Fruit fly (Drosophila melanogaster) whole organism, embryonic: Measurements from ENCODE around the gene CG14568.
A peak's percentile ranks its signal among the peaks of the same experiment; 100 is the strongest.

Experiments used
- CG10209 ChIP-seq: fragments of 200-800 bp; sonication (Bioruptor generic); optimal IDR thresholded peaks from 3 replicates; lab custom pipeline; 2017; ENCODE audit warnings: missing biosample characterization, mild to moderate bottlenecking, missing genetic modification characterization, missing genetic modification reagents
- CG12071 ChIP-seq: fragments of 200-800 bp; sonication (Bioruptor generic); optimal IDR thresholded peaks from 3 replicates; lab custom pipeline; 2018; ENCODE audit warnings: missing biosample characterization, mild to moderate bottlenecking, missing genetic modification characterization
- CG12219 ChIP-seq: fragments of 200-800 bp; sonication (Bioruptor generic); optimal IDR thresholded peaks from 3 replicates; lab custom pipeline; 2018; ENCODE audit warnings: missing biosample characterization, mild to moderate bottlenecking, missing genetic modification characterization
- CG13424 ChIP-seq: fragments of 200-800 bp; sonication (Bioruptor generic); optimal IDR thresholded peaks from 2 replicates; lab custom pipeline; 2019; ENCODE audit warnings: missing biosample characterization, mild to moderate bottlenecking, missing genetic modification characterization, moderate library complexity
- CG15696 ChIP-seq: fragments of 200-800 bp; sonication (Bioruptor generic); optimal IDR thresholded peaks from 2 replicates; lab custom pipeline; 2019; ENCODE audit warnings: missing biosample characterization, mild to moderate bottlenecking, missing genetic modification characterization, moderate library complexity
- CG16779 ChIP-seq: fragments of 200-800 bp; sonication (Bioruptor generic); IDR thresholded peaks from 2 replicates; pipeline ENCODE4 v1.3.6; 2022; ENCODE audit warnings: missing biosample characterization, missing genetic modification characterization
- CG16813 ChIP-seq: fragments of 200-800 bp; sonication (Bioruptor generic); IDR thresholded peaks from 3 replicates; pipeline ENCODE4 v1.3.6; 2022; ENCODE audit warnings: missing biosample characterization, missing genetic modification characterization; ENCODE audit not compliant: partially characterized antibody
- CG17385 ChIP-seq: fragments of 200-800 bp; sonication (Bioruptor generic); optimal IDR thresholded peaks from 3 replicates; lab custom pipeline; 2018; ENCODE audit warnings: missing biosample characterization, mild to moderate bottlenecking, missing genetic modification characterization
- CG1832 ChIP-seq: fragments of 200-800 bp; sonication (Bioruptor generic); optimal IDR thresholded peaks from 2 replicates; lab custom pipeline; 2017; ENCODE audit warnings: missing biosample characterization, mild to moderate bottlenecking, missing genetic modification characterization, inconsistent platforms
- CG2678 ChIP-seq: fragments of 200-800 bp; sonication (Bioruptor generic); optimal IDR thresholded peaks from 3 replicates; lab custom pipeline; 2019; ENCODE audit warnings: missing biosample characterization, mild to moderate bottlenecking, missing genetic modification characterization, moderate library complexity
- CG2712 ChIP-seq: fragments of 200-800 bp; optimal IDR thresholded peaks from 3 replicates; lab custom pipeline; 2019; ENCODE audit warnings: missing biosample characterization, mild to moderate bottlenecking, missing genetic modification characterization, moderate library complexity
- CG33213 ChIP-seq: fragments of 200-800 bp; sonication (Bioruptor generic); optimal IDR thresholded peaks from 3 replicates; lab custom pipeline; 2016; ENCODE audit warnings: missing biosample characterization, missing genetic modification characterization
- CG4328 ChIP-seq: fragments of 200-800 bp; sonication (Bioruptor generic); optimal IDR thresholded peaks from 3 replicates; lab custom pipeline; 2017; ENCODE audit warnings: missing biosample characterization, missing genetic modification reagents, missing genetic modification characterization
- CG6791 ChIP-seq: fragments of 200-800 bp; sonication (Bioruptor generic); IDR thresholded peaks from 3 replicates; pipeline ENCODE4 v1.3.6; 2022; ENCODE audit warnings: missing biosample characterization, missing genetic modification characterization; ENCODE audit not compliant: partially characterized antibody
- CG7786 ChIP-seq: fragments of 200-800 bp; sonication (Bioruptor generic); optimal IDR thresholded peaks from 2 replicates; lab custom pipeline; 2016; ENCODE audit warnings: missing biosample characterization, missing genetic modification characterization
- D19B ChIP-seq: fragments of 200-800 bp; sonication (Bioruptor generic); optimal IDR thresholded peaks from 2 replicates; lab custom pipeline; 2017; ENCODE audit warnings: missing biosample characterization, mild to moderate bottlenecking, missing genetic modification characterization
- ERR ChIP-seq: fragments of 200-800 bp; sonication (Bioruptor generic); optimal IDR thresholded peaks from 2 replicates; lab custom pipeline; 2016; ENCODE audit warnings: missing biosample characterization, missing genetic modification characterization
- Gug ChIP-seq: fragments of 200-800 bp; sonication (Bioruptor generic); IDR thresholded peaks from 4 replicates; pipeline ENCODE4 v1.3.6; 2022; ENCODE audit warnings: missing biosample characterization, missing genetic modification characterization
- Hr51 ChIP-seq, 2 experiments: fragments of 200-800 bp; sonication (Bioruptor generic); optimal IDR thresholded peaks; 2 replicates in 1 of 2; 3 replicates in 1 of 2; lab custom pipeline; 2016 to 2018; ENCODE audit warnings: missing biosample characterization in 2 of 2, missing genetic modification characterization in 2 of 2, mild to moderate bottlenecking in 1 of 2, moderate library complexity in 1 of 2
- Max ChIP-seq: fragments of 200-800 bp; sonication (Bioruptor generic); optimal IDR thresholded peaks from 2 replicates; lab custom pipeline; 2016; ENCODE audit warnings: missing biosample characterization, mild to moderate bottlenecking, missing genetic modification characterization
- NK7.1 ChIP-seq: fragments of 200-800 bp; sonication (Bioruptor generic); optimal IDR thresholded peaks from 3 replicates; lab custom pipeline; 2016; ENCODE audit warnings: missing biosample characterization, missing genetic modification characterization
- Nf-YB ChIP-seq: fragments of 200-800 bp; sonication (Bioruptor generic); optimal IDR thresholded peaks from 3 replicates; lab custom pipeline; 2019; ENCODE audit warnings: missing biosample characterization, mild to moderate bottlenecking, missing genetic modification characterization, moderate library complexity
- Ptx1 ChIP-seq: fragments of 200-800 bp; sonication (Bioruptor generic); IDR thresholded peaks from 2 replicates; pipeline ENCODE4 v1.3.6; 2022; ENCODE audit warnings: missing biosample characterization, missing genetic modification characterization
- Spps ChIP-seq: fragments of 200-800 bp; sonication (Bioruptor generic); optimal IDR thresholded peaks from 2 replicates; lab custom pipeline; 2018; ENCODE audit warnings: missing biosample characterization, mild to moderate bottlenecking, missing genetic modification characterization
- Tbp ChIP-seq: fragments of >200 bp; optimal IDR thresholded peaks from 2 replicates; lab custom pipeline; 2018; ENCODE audit warnings: missing biosample characterization, missing genetic modification characterization
- al ChIP-seq: fragments of 200-800 bp; sonication (Bioruptor generic); IDR thresholded peaks from 2 replicates; pipeline ENCODE4 v1.3.6; 2022; ENCODE audit warnings: missing biosample characterization, missing genetic modification characterization
- amos ChIP-seq: fragments of 200-800 bp; sonication (Bioruptor generic); IDR thresholded peaks from 2 replicates; pipeline ENCODE4 v1.3.6; 2022; ENCODE audit warnings: missing biosample characterization, missing genetic modification characterization; ENCODE audit not compliant: partially characterized antibody
- ap ChIP-seq: fragments of 200-800 bp; sonication (Bioruptor generic); IDR thresholded peaks from 2 replicates; pipeline ENCODE4 v1.3.6; 2022; ENCODE audit warnings: missing biosample characterization, missing genetic modification characterization
- bigmax ChIP-seq: fragments of 200-800 bp; sonication (Bioruptor generic); optimal IDR thresholded peaks from 2 replicates; lab custom pipeline; 2018; ENCODE audit warnings: missing biosample characterization, mild to moderate bottlenecking, missing genetic modification characterization
- crol ChIP-seq: fragments of 200-800 bp; sonication (Bioruptor generic); IDR thresholded peaks from 2 replicates; pipeline ENCODE4 v1.3.6; 2022; ENCODE audit warnings: missing biosample characterization, missing genetic modification characterization
- cwo ChIP-seq: fragments of 200-800 bp; sonication (Bioruptor generic); optimal IDR thresholded peaks from 3 replicates; lab custom pipeline; 2017; ENCODE audit warnings: missing biosample characterization, missing genetic modification characterization, mild to moderate bottlenecking, moderate library complexity, missing genetic modification reagents
- dmrt99B ChIP-seq: fragments of 200-800 bp; sonication (Bioruptor generic); optimal IDR thresholded peaks from 2 replicates; lab custom pipeline; 2018; ENCODE audit warnings: missing biosample characterization, mild to moderate bottlenecking, missing genetic modification characterization, moderate library complexity
- eyg ChIP-seq: fragments of 200-800 bp; sonication (Bioruptor generic); optimal IDR thresholded peaks from 3 replicates; lab custom pipeline; 2016; ENCODE audit warnings: missing biosample characterization, missing genetic modification characterization
- fd3F ChIP-seq: fragments of 200-800 bp; sonication (Bioruptor generic); optimal IDR thresholded peaks from 2 replicates; lab custom pipeline; 2018; ENCODE audit warnings: missing biosample characterization, mild to moderate bottlenecking, missing genetic modification characterization, moderate library complexity
- fru ChIP-seq: fragments of >200 bp; optimal IDR thresholded peaks from 2 replicates; lab custom pipeline; 2017
- gro ChIP-seq: fragments of 200-800 bp; sonication (Bioruptor generic); optimal IDR thresholded peaks from 2 replicates; lab custom pipeline; 2016; ENCODE audit warnings: missing biosample characterization, missing genetic modification characterization
- kah ChIP-seq: fragments of 200-800 bp; sonication (Bioruptor generic); optimal IDR thresholded peaks from 2 replicates; lab custom pipeline; 2018; ENCODE audit warnings: missing biosample characterization, mild to moderate bottlenecking, missing genetic modification characterization
- lov ChIP-seq, 2 experiments: fragments of 200-800 bp in 1 of 2; fragments of >200 bp in 1 of 2; sonication (Bioruptor generic) in 1 of 2; IDR thresholded peaks in 1 of 2; optimal IDR thresholded peaks in 1 of 2; 2 replicates in 1 of 2; 3 replicates in 1 of 2; pipeline versions ENCODE4 v1.3.6 to Lab custom; 2017 to 2022; ENCODE audit warnings: missing biosample characterization in 1 of 2, missing genetic modification characterization in 1 of 2
- nmo ChIP-seq: fragments of 200-800 bp; sonication (Bioruptor generic); optimal IDR thresholded peaks from 2 replicates; lab custom pipeline; 2018; ENCODE audit warnings: missing biosample characterization, mild to moderate bottlenecking, missing genetic modification characterization, moderate library complexity
- org-1 ChIP-seq: fragments of 200-800 bp; sonication (Bioruptor generic); optimal IDR thresholded peaks from 2 replicates; lab custom pipeline; 2017; ENCODE audit warnings: missing biosample characterization, missing genetic modification characterization
- p53 ChIP-seq: fragments of 200-800 bp; sonication (Bioruptor generic); optimal IDR thresholded peaks from 2 replicates; lab custom pipeline; 2016; ENCODE audit warnings: missing biosample characterization, missing genetic modification characterization
- phol ChIP-seq: fragments of 200-800 bp; sonication (Bioruptor generic); optimal IDR thresholded peaks from 3 replicates; lab custom pipeline; 2018; ENCODE audit warnings: missing biosample characterization, mild to moderate bottlenecking, missing genetic modification characterization, moderate library complexity
- prd ChIP-seq, 3 experiments: fragments of >200 bp in 2 of 3; fragments of 200-800 bp in 1 of 3; sonication (Bioruptor generic) in 1 of 3; optimal IDR thresholded peaks in 2 of 3; IDR thresholded peaks in 1 of 3; 2 replicates in 2 of 3; 3 replicates in 1 of 3; pipeline versions ENCODE4 v1.3.6 to Lab custom; 2017 to 2022; ENCODE audit warnings: missing biosample characterization in 1 of 3, missing genetic modification characterization in 1 of 3
- run ChIP-seq: fragments of 200-800 bp; sonication (Bioruptor generic); optimal IDR thresholded peaks from 3 replicates; lab custom pipeline; 2018; ENCODE audit warnings: missing biosample characterization, mild to moderate bottlenecking, missing genetic modification characterization
- slou ChIP-seq: fragments of 200-800 bp; sonication (Bioruptor generic); optimal IDR thresholded peaks from 3 replicates; lab custom pipeline; 2016; ENCODE audit warnings: missing biosample characterization, missing genetic modification characterization
- so ChIP-seq: fragments of 200-800 bp; sonication (Bioruptor generic); IDR thresholded peaks from 3 replicates; pipeline ENCODE4 v1.3.6; 2022; ENCODE audit warnings: missing biosample characterization, missing genetic modification characterization
- sr ChIP-seq: fragments of 200-800 bp; sonication (Bioruptor generic); IDR thresholded peaks from 3 replicates; pipeline ENCODE4 v1.3.6; 2022; ENCODE audit warnings: missing biosample characterization, missing genetic modification characterization
- tgo ChIP-seq: fragments of 200-800 bp; sonication (Bioruptor generic); IDR thresholded peaks from 3 replicates; pipeline ENCODE4 v1.3.6; 2022; ENCODE audit warnings: missing biosample characterization, missing genetic modification characterization
- wor ChIP-seq: fragments of 200-800 bp; sonication (Bioruptor generic); IDR thresholded peaks from 2 replicates; pipeline ENCODE4 v1.3.6; 2022; ENCODE audit warnings: missing biosample characterization, missing genetic modification characterization
- yki ChIP-seq: fragments of >200 bp; optimal IDR thresholded peaks from 3 replicates; lab custom pipeline; 2018

The CG14568 gene

dm6 chr3L:21727013-21727727 is 6.1 kb downstream of the CG14568 start (continued):
- no peak for TF ChIP-seq CG12219 (GFP tag; lab: Kevin White, UChicago)
- TF ChIP-seq CG12071 = no peak
- TF ChIP-seq CG2712 = peak; percentile 63
- TF ChIP-seq prd (optimal IDR thresholded peaks at IDR 0.05; lab: Kevin White, UChicago) = no peak
- TF ChIP-seq prd (GFP tag; IDR thresholded peaks at IDR 0.05; lab: Robert Waterston, UW) = peak; percentile 35; the same call in 1 of the 3 replicates
- no peak for TF ChIP-seq kah
- TF ChIP-seq gro (GFP tag; lab: Kevin White, UChicago) = no peak
- TF ChIP-seq Tbp (GFP tag; lab: Kevin White, UChicago) = no peak
- no peak for TF ChIP-seq p53 (GFP tag; lab: Kevin White, UChicago)
- no peak for TF ChIP-seq sr (GFP tag; lab: Robert Waterston, UW)
- TF ChIP-seq CG2678 = no peak
- TF ChIP-seq slou (GFP tag; lab: Kevin White, UChicago) = no peak
- no peak for TF ChIP-seq cwo (GFP tag; lab: Kevin White, UChicago)
- TF ChIP-seq CG16779 (GFP tag; lab: Robert Waterston, UW) = no peak
- no peak for TF ChIP-seq eyg (GFP tag; lab: Kevin White, UChicago)
- no peak for TF ChIP-seq CG16813
- TF ChIP-seq CG7786 (GFP tag; lab: Kevin White, UChicago) = no peak
- TF ChIP-seq Spps = no peak
- TF ChIP-seq NK7.1 = no peak
- no peak for TF ChIP-seq so (GFP tag; lab: Robert Waterston, UW)
- TF ChIP-seq fd3F (GFP tag; lab: Kevin White, UChicago) = no peak
- no peak for TF ChIP-seq amos (GFP tag; lab: Robert Waterston, UW)
- TF ChIP-seq tgo (GFP tag; lab: Robert Waterston, UW) = no peak
- no peak for TF ChIP-seq D19B (GFP tag; lab: Kevin White, UChicago)
- TF ChIP-seq fru (lab: Kevin White, UChicago) = no peak
- TF ChIP-seq crol (GFP tag; lab: Robert Waterston, UW) = no peak
- TF ChIP-seq ERR = no peak
- TF ChIP-seq yki (lab: Kevin White, UChicago) = no peak
- TF ChIP-seq wor (GFP tag; lab: Robert Waterston, UW) = no peak
- TF ChIP-seq al (GFP tag; lab: Robert Waterston, UW) = no peak
- TF ChIP-seq CG33213 (GFP tag; lab: Kevin White, UChicago) = no peak
- TF ChIP-seq CG6791 = no peak
- no peak for TF ChIP-seq Hr51 (GFP tag; optimal IDR thresholded peaks at IDR 0.05; lab: Kevin White, UChicago)
- no peak for TF ChIP-seq ap
- TF ChIP-seq dmrt99B = no peak
- TF ChIP-seq CG10209 (GFP tag; lab: Kevin White, UChicago) = no peak
- TF ChIP-seq Gug (GFP tag; lab: Robert Waterston, UW) = no peak
- TF ChIP-seq Ptx1 = no peak
- TF ChIP-seq Max (GFP tag; lab: Kevin White, UChicago) = no peak
- peak; percentile 35 for TF ChIP-seq CG13424 (tag; lab: Kevin White, UChicago)
- no peak for TF ChIP-seq bigmax (GFP tag; lab: Kevin White, UChicago)
- TF ChIP-seq lov (optimal IDR thresholded peaks at IDR 0.05; lab: Kevin White, UChicago) = no peak
- TF ChIP-seq lov (GFP tag; IDR thresholded peaks at IDR 0.05; lab: Robert Waterston, UW) = no peak
- TF ChIP-seq CG1832 (GFP tag; lab: Kevin White, UChicago) = no peak
- TF ChIP-seq CG15696 (tag; lab: Kevin White, UChicago) = peak; percentile 65
- TF ChIP-seq org-1 = no peak
- no peak for TF ChIP-seq CG17385 (GFP tag; lab: Kevin White, UChicago)
- peak; percentile 49 for TF ChIP-seq nmo (GFP tag; lab: Kevin White, UChicago)
- no peak for TF ChIP-seq Nf-YB (GFP tag; lab: Kevin White, UChicago)
- no peak for TF ChIP-seq CG4328 (GFP tag; lab: Kevin White, UChicago)
- no peak for TF ChIP-seq run (tag; lab: Kevin White, UChicago)
- peak; percentile 60 for TF ChIP-seq phol (tag; lab: Kevin White, UChicago)
